Worm (Caenorhabditis elegans): ENCODE measurements around the gene aff-1.

The aff-1 gene

ce11 chrII:6820278-6820971, 43.1 kb downstream of the aff-1 start:
- TF ChIP-seq lin-26 (GFP tag; IDR thresholded peaks at IDR 0.05) = 0 out of 2 replicates have a peak, but pooled peaks have one; percentile 25
- no peak for TF ChIP-seq snpc-1.1 (tag; optimal IDR thresholded peaks at IDR 0.05; ENCODE audit: insufficient read depth)
- TF ChIP-seq ccch-3 (GFP tag; optimal IDR thresholded peaks at IDR 0.05) = no peak
- TF ChIP-seq rec-8 (tag; optimal IDR thresholded peaks at IDR 0.05) = no peak
- no peak for TF ChIP-seq aptf-3 (GFP tag; IDR thresholded peaks at IDR 0.05)
- TF ChIP-seq F37B4.10 (GFP tag; IDR thresholded peaks at IDR 0.05) = no peak
- no peak for TF ChIP-seq madf-10 (tag; optimal IDR thresholded peaks at IDR 0.05)
- no peak for TF ChIP-seq ets-4 (GFP tag; optimal IDR thresholded peaks at IDR 0.05)
- no peak for TF ChIP-seq hlh-12 (tag; optimal IDR thresholded peaks at IDR 0.05)

- TF ChIP-seq cebp-2 (GFP tag; IDR thresholded peaks at IDR 0.05) (no peak), T07F8.4 (tag; optimal IDR thresholded peaks at IDR 0.05) (no peak), Y53G8AR.9 (GFP tag; conservative IDR thresholded peaks at IDR 0.05) (no peak), unc-130 (GFP tag; optimal IDR thresholded peaks at IDR 0.05) (no peak), C17E4.6 (GFP tag; IDR thresholded peaks at IDR 0.05) (no peak), pbrm-1 (GFP tag; IDR thresholded peaks at IDR 0.05) (no peak), ztf-26 (tag; optimal IDR thresholded peaks at IDR 0.05) (no peak), egl-44 (GFP tag; IDR thresholded peaks at IDR 0.05) (no peak), snpc-3.4 (tag; optimal IDR thresholded peaks at IDR 0.05) (no peak), F57C9.4 (tag; optimal IDR thresholded peaks at IDR 0.05) (no peak), somi-1 (GFP tag; optimal IDR thresholded peaks at IDR 0.05) (no peak), ZK185.1 (tag; optimal IDR thresholded peaks at IDR 0.05; ENCODE audit: poor library complexity, severe bottlenecking) (no peak), B0035.1 (tag; optimal IDR thresholded peaks at IDR 0.05) (no peak), xnd-1 (tag; optimal IDR thresholded peaks at IDR 0.05) (no peak), lin-35 (GFP tag; optimal IDR thresholded peaks at IDR 0.05) (no peak)
Measured at ce11 chrII:6816324-6816723, 47.2 kb downstream of the aff-1 start.

- TF ChIP-seq snpc-4 (GFP tag; optimal IDR thresholded peaks at IDR 0.05) (no peak), snpc-4 (tag; optimal IDR thresholded peaks at IDR 0.05) (no peak), unc-130 (GFP tag; optimal IDR thresholded peaks at IDR 0.05) (no peak), cebp-2 (GFP tag; IDR thresholded peaks at IDR 0.05) (no peak), B0336.3 (GFP tag; IDR thresholded peaks at IDR 0.05) (no peak), dox-1 (GFP tag; IDR thresholded peaks at IDR 0.05) (no peak), egrh-3 (GFP tag; IDR thresholded peaks at IDR 0.05) (no peak), B0035.1 (tag; optimal IDR thresholded peaks at IDR 0.05) (no peak), hrde-1 (tag; optimal IDR thresholded peaks at IDR 0.05; ENCODE audit: borderline replicate concordance) (no peak), lin-54 (GFP tag; optimal IDR thresholded peaks at IDR 0.05) (no peak), let-526 (GFP tag; IDR thresholded peaks at IDR 0.05) (no peak), rcor-1 (GFP tag; IDR thresholded peaks at IDR 0.05) (no peak), aptf-2 (GFP tag; conservative IDR thresholded peaks at IDR 0.05) (no peak), rec-8 (tag; optimal IDR thresholded peaks at IDR 0.05) (no peak), hsf-1 (GFP tag; IDR thresholded peaks at IDR 0.05) (no peak), T07F8.4 (tag; optimal IDR thresholded peaks at IDR 0.05) (no peak)
Measured at ce11 chrII:6812514-6812913, 51.0 kb downstream of the aff-1 start.
